Fruit fly (Drosophila melanogaster): Measurements from ENCODE around the gene Nup93-1.

DNA sequence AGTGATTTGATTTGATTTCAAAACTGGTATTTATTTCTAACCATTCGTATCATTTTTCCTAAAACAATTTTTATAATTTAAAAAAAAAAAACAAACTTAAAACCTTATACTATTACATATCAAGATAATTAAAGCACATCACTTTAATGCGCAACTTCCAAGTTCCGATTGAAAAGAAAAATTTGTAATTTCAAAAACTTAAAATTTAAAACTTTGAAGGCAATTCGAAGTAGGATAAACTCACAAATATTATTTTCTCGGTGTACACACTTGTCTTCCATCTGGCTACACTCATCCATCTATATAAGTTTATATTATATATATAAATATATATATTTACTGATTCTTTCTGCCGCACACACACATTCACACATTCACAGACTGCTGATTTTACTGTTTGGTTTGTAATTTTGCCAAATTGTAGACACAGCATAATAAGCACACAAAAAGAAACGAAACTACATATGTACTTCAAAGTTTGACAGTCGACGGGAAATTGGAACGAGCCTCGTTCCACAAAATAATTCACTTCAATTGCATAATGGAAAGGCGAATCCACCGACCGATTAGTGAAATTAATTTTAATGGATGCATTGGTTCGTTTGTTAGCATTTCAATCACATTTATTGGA lies 36.5 kb upstream of the Nup93-1 start:
- TF ChIP-seq bab1 (GFP tag; optimal IDR thresholded peaks at IDR 0.05), result peak; percentile 36
- TF ChIP-seq Crg-1 (GFP tag; optimal IDR thresholded peaks at IDR 0.05), result no peak
- no peak for TF ChIP-seq CG14711 (tag; optimal IDR thresholded peaks at IDR 0.05)
- TF ChIP-seq Mnt (GFP tag; optimal IDR thresholded peaks at IDR 0.05), result no peak
